Worm (Caenorhabditis elegans) whole organism, midembryonic: Measurements from ENCODE around the gene rnh-1.2.

Source experiments
- T22C8.4 ChIP-seq: fragments of 200-800 bp; sonication (Bioruptor generic); IDR thresholded peaks from 2 replicates; pipeline ENCODE4 v1.3.6; 2022; ENCODE audit warnings: missing genetic modification characterization, missing compliant biosample characterization
- cog-1 ChIP-seq: sonication (generic microtip); optimal IDR thresholded peaks from 2 replicates; lab custom pipeline; 2016; ENCODE audit warnings: missing genetic modification characterization, missing compliant biosample characterization
- flt-1 ChIP-seq: fragments of 200-800 bp; sonication (Bioruptor generic); IDR thresholded peaks from 2 replicates; pipeline ENCODE4 v1.3.6; 2022; ENCODE audit warnings: missing genetic modification characterization, missing compliant biosample characterization
- klf-2 ChIP-seq: fragments of 200-800 bp; sonication (Bioruptor generic); conservative IDR thresholded peaks from 2 replicates; pipeline ENCODE4 v1.3.6; 2022; ENCODE audit warnings: missing genetic modification reagents, missing genetic modification characterization, missing compliant biosample characterization
- med-1 ChIP-seq: sonication (generic microtip); optimal IDR thresholded peaks from 2 replicates; lab custom pipeline; 2017; ENCODE audit warnings: missing genetic modification characterization, mild to moderate bottlenecking, missing compliant biosample characterization, antibody characterized with exemption, missing genetic modification reagents; ENCODE audit not compliant: insufficient read depth
- ref-1 ChIP-seq: fragments of 200-800 bp; sonication (Bioruptor generic); conservative IDR thresholded peaks from 2 replicates; pipeline ENCODE4 v1.3.6; 2022; ENCODE audit warnings: missing genetic modification reagents, missing genetic modification characterization, missing compliant biosample characterization
- tab-1 ChIP-seq: fragments of 200-800 bp; sonication (Bioruptor generic); IDR thresholded peaks from 2 replicates; pipeline ENCODE4 v1.3.6; 2022; ENCODE audit warnings: missing genetic modification characterization, missing compliant biosample characterization
- ztf-23 ChIP-seq: fragments of 200-800 bp; sonication (Bioruptor generic); IDR thresholded peaks from 2 replicates; pipeline ENCODE4 v1.3.6; 2022; ENCODE audit warnings: missing genetic modification reagents, missing genetic modification characterization, missing compliant biosample characterization
- ztf-29 ChIP-seq: fragments of 200-800 bp; sonication (Bioruptor generic); IDR thresholded peaks from 2 replicates; pipeline ENCODE4 v1.3.6; 2022; ENCODE audit warnings: missing genetic modification reagents, missing genetic modification characterization, missing compliant biosample characterization

rnh-1.2 gene

ce11 chrII:9807519-9807972 lies 34.3 kb downstream of the rnh-1.2 start, which contains the start of gene cyp-13A8:
TSS of gene cyp-13A8 (minus strand) at chrII:9807569.
- TF ChIP-seq ztf-23 (GFP tag; lab: Robert Waterston, UW) (no peak), ztf-29 (GFP tag; lab: Robert Waterston, UW) (no peak), ref-1 (GFP tag; lab: Robert Waterston, UW) (no peak), med-1 (GFP tag; lab: Kevin White, UChicago) (no peak), tab-1 (no peak), cog-1 (tag; lab: Kevin White, UChicago) (no peak), flt-1 (no peak), T22C8.4 (GFP tag; lab: Robert Waterston, UW) (no peak), klf-2 (no peak)

DNA sequence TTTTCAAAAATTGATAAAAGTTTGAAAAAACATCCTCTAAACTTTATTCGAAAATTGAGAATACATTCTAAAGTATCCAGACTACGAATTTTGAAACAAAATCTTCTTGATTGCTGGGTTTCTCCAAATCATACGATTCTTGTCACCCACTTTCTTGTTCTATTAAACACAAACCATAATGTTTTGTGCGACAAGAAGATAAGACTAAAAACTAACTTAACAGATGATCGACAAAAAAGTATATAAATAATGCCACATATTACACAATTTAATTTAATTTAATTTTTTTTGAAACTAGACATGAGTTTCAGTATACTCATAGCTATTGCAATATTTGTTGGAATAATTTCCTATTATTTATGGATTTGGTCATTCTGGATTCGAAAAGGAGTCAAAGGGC lies 38.5 kb downstream of the rnh-1.2 start, which contains the start of gene cyp-13A7:
Gene cyp-13A7, plus strand, starts transcription at position 301 of the 400 bp plus-strand sequence.
- TF ChIP-seq tab-1 (no peak), cog-1 (tag; lab: Kevin White, UChicago) (no peak), ztf-23 (GFP tag; lab: Robert Waterston, UW) (no peak), med-1 (GFP tag; lab: Kevin White, UChicago) (no peak), ztf-29 (GFP tag; lab: Robert Waterston, UW) (no peak), klf-2 (no peak), flt-1 (no peak), T22C8.4 (GFP tag; lab: Robert Waterston, UW) (no peak), ref-1 (GFP tag; lab: Robert Waterston, UW) (no peak)

DNA sequence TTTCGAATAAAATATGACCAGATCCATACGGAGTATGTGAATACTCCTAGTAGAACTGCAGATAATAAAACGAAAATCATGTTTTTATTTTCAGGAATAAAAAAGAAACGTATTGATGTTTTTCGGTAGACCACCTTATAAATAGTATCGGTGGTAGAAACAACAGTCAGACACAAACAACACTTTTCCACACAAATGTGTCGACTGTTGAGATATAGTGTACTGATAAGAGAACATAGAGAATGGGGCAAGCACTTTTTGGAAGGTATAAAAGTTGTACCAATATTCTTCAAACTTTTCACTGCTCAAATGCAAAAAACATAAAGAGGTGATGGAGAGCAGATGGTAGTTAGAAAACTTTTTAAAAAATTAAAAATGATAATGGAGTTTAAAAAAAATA lies 39.2 kb downstream of the rnh-1.2 start, which contains the start of gene cyp-13A6:
Gene cyp-13A6, minus strand, starts transcription at position 180 of the 400 bp plus-strand sequence.
- no peak for TF ChIP-seq klf-2

- no peak for TF ChIP-seq ztf-23 (GFP tag; lab: Robert Waterston, UW)
- no peak for TF ChIP-seq ref-1 (GFP tag; lab: Robert Waterston, UW)
- TF ChIP-seq ztf-29 (GFP tag; lab: Robert Waterston, UW) = no peak
- TF ChIP-seq tab-1 = no peak
- TF ChIP-seq flt-1 = no peak
- no peak for TF ChIP-seq med-1 (GFP tag; lab: Kevin White, UChicago)
- TF ChIP-seq cog-1 (tag; lab: Kevin White, UChicago) = no peak
- TF ChIP-seq T22C8.4 (GFP tag; lab: Robert Waterston, UW) = no peak
- TF ChIP-seq klf-2 = no peak
Observed at ce11 chrII:9800251-9800650, 41.6 kb downstream of the rnh-1.2 start, which contains the start of gene cyp-13A5. TSS of gene cyp-13A5 (minus strand) at chrII:9800362.

ce11 chrII:9797664-9798063 lies 44.2 kb downstream of the rnh-1.2 start, which contains the start of gene cyp-13A4:
TSS of gene cyp-13A4 (minus strand) at chrII:9797740.
- TF ChIP-seq ztf-23 (GFP tag; lab: Robert Waterston, UW) (no peak), flt-1 (no peak), ref-1 (GFP tag; lab: Robert Waterston, UW) (no peak), ztf-29 (GFP tag; lab: Robert Waterston, UW) (no peak), med-1 (GFP tag; lab: Kevin White, UChicago) (no peak), tab-1 (no peak)

DNA sequence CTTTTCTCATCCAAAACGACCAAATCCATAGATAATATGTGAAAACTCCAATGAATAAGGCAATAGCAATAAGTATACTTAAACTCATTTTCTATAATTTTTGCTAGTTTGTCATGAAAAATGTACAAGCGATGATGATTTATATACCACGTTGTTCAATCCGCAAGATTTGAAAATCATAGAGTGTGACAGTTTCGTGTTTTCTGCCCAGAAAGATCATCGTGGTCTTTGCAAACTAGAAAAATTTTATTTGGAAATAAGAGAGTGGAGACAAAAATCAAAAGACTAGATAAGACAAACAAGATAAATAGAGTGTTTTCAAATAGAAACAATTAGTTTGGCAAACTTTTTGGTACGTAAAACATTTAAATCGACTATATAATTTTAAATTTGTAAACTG lies 48.6 kb downstream of the rnh-1.2 start, which contains the start of gene cyp-13A3:
Gene cyp-13A3, minus strand, starts transcription at position 101 of the 400 bp plus-strand sequence.
- no peak for TF ChIP-seq T22C8.4 (GFP tag; lab: Robert Waterston, UW)

DNA sequence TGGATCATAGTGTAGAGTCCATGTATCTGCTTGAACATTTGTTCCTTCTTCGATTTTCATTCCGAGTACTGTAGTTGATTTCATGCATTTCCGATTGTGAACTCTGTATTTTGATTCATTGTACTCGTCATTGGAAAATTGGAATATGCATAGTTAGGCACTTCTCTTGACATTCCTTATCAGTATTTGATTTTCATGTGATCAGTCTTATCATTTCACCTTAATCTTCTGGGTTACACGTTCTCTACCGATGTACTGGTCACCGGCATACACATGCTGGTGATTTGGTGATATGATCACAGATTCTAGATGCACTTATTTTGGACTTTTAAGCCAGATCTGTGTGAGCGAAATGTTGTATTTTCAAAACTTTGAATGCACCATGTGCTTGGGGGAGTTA lies 50.6 kb downstream of the rnh-1.2 start:
- no peak for TF ChIP-seq flt-1
- TF ChIP-seq ztf-23 (GFP tag; lab: Robert Waterston, UW) = no peak
- no peak for TF ChIP-seq med-1 (GFP tag; lab: Kevin White, UChicago)
- no peak for TF ChIP-seq ztf-29 (GFP tag; lab: Robert Waterston, UW)
- TF ChIP-seq cog-1 (tag; lab: Kevin White, UChicago) = no peak
- no peak for TF ChIP-seq ref-1 (GFP tag; lab: Robert Waterston, UW)
- no peak for TF ChIP-seq klf-2
- TF ChIP-seq T22C8.4 (GFP tag; lab: Robert Waterston, UW) = no peak
